Worm (Caenorhabditis elegans) whole organism, L4 larva: ENCODE results near the gene dhhc-13.
A peak's percentile ranks its signal among the peaks of the same experiment; 100 is the strongest.

Experiments used
- D1046.2 ChIP-seq: fragments of 200-800 bp; sonication (Bioruptor generic); IDR thresholded peaks from 2 replicates; pipeline ENCODE4 v1.3.6; 2022; ENCODE audit warnings: missing genetic modification characterization, missing compliant biosample characterization
- F10B5.3 ChIP-seq: sonication (generic microtip); optimal IDR thresholded peaks from 2 replicates; lab custom pipeline; 2016; ENCODE audit warnings: mild to moderate bottlenecking, missing genetic modification characterization, missing compliant biosample characterization
- F37D6.2 ChIP-seq: sonication (generic microtip); optimal IDR thresholded peaks from 2 replicates; lab custom pipeline; 2016; ENCODE audit warnings: mild to moderate bottlenecking, missing genetic modification characterization, missing compliant biosample characterization
- T26A8.4 ChIP-seq: fragments of 200-800 bp; sonication (Bioruptor generic); IDR thresholded peaks from 2 replicates; pipeline ENCODE4 v1.3.6; 2022; ENCODE audit warnings: missing genetic modification characterization, missing compliant biosample characterization
- aha-1 ChIP-seq: fragments of 150-350 bp; peaks from one replicate; lab custom pipeline; 2014; ENCODE audit warnings: missing biosample characterization, missing genetic modification characterization
- ama-1 ChIP-seq: fragments of 150-350 bp; optimal IDR thresholded peaks from 2 replicates; lab custom pipeline; 2014; ENCODE audit warnings: inconsistent platforms, mixed read lengths
- attf-4 ChIP-seq: sonication (generic microtip); optimal IDR thresholded peaks from 3 replicates; lab custom pipeline; 2017; ENCODE audit warnings: missing biosample characterization, missing genetic modification characterization
- ceh-20 ChIP-seq: fragments of 200-800 bp; sonication (Bioruptor generic); IDR thresholded peaks from 2 replicates; pipeline ENCODE4 v1.3.6; 2022; ENCODE audit warnings: missing genetic modification reagents, missing genetic modification characterization, missing compliant biosample characterization
- ceh-62 ChIP-seq: sonication (generic microtip); optimal IDR thresholded peaks from 2 replicates; lab custom pipeline; 2017; ENCODE audit warnings: missing biosample characterization, missing genetic modification characterization
- ces-1 ChIP-seq: fragments of 150-350 bp; sonication (generic microtip); optimal IDR thresholded peaks from 4 replicates; lab custom pipeline; 2014; ENCODE audit warnings: missing biosample characterization, missing genetic modification reagents, missing genetic modification characterization
- ctbp-1 ChIP-seq: fragments of 200-800 bp; sonication (Bioruptor generic); IDR thresholded peaks from 2 replicates; pipeline ENCODE4 v1.3.6; 2022; ENCODE audit warnings: missing genetic modification reagents, missing genetic modification characterization, missing compliant biosample characterization
- daf-16 ChIP-seq, 3 experiments: sonication (generic microtip); optimal IDR thresholded peaks; 2 replicates each; lab custom pipeline; 2016 to 2017; ENCODE audit warnings: missing genetic modification characterization in 3 of 3, missing genetic modification reagents in 3 of 3, mild to moderate bottlenecking in 2 of 3, missing compliant biosample characterization in 2 of 3, missing biosample characterization in 1 of 3, moderate library complexity in 1 of 3
- daf-19 ChIP-seq: fragments of 200-800 bp; sonication (Bioruptor generic); conservative IDR thresholded peaks from 2 replicates; pipeline ENCODE4 v1.3.6; 2022; ENCODE audit warnings: missing genetic modification characterization, missing compliant biosample characterization
- dmd-8 ChIP-seq: fragments of 200-800 bp; sonication (Bioruptor generic); IDR thresholded peaks from 2 replicates; pipeline ENCODE4 v1.3.6; 2022; ENCODE audit warnings: missing genetic modification characterization, missing compliant biosample characterization
- duxl-1 ChIP-seq: sonication (generic microtip); optimal IDR thresholded peaks from 2 replicates; lab custom pipeline; 2016; ENCODE audit warnings: mild to moderate bottlenecking, missing genetic modification characterization, moderate library complexity, missing compliant biosample characterization; ENCODE audit not compliant: poor library complexity
- dve-1 ChIP-seq: sonication (generic microtip); optimal IDR thresholded peaks from 2 replicates; lab custom pipeline; 2017; ENCODE audit warnings: antibody characterized with exemption, mild to moderate bottlenecking, missing genetic modification characterization, missing compliant biosample characterization; ENCODE audit not compliant: insufficient read depth
- egl-43 ChIP-seq: fragments of 200-800 bp; sonication (Bioruptor generic); IDR thresholded peaks from 2 replicates; pipeline ENCODE4 v1.3.6; 2022; ENCODE audit warnings: missing genetic modification reagents, missing genetic modification characterization, missing compliant biosample characterization
- fkh-10 ChIP-seq: fragments of 150-350 bp; optimal IDR thresholded peaks from 2 replicates; lab custom pipeline; 2014; ENCODE audit warnings: missing biosample characterization, missing genetic modification reagents, missing genetic modification characterization
- hlh-11 ChIP-seq: fragments of 200-800 bp; sonication (Bioruptor generic); optimal IDR thresholded peaks from 2 replicates; lab custom pipeline; 2018; ENCODE audit warnings: mild to moderate bottlenecking, missing genetic modification characterization, missing compliant biosample characterization
- hlh-30 ChIP-seq: sonication (generic microtip); optimal IDR thresholded peaks from 2 replicates; lab custom pipeline; 2017; ENCODE audit warnings: antibody characterized with exemption, mild to moderate bottlenecking, missing genetic modification characterization, missing compliant biosample characterization; ENCODE audit not compliant: insufficient read depth
- hmg-1.1 ChIP-seq: fragments of 200-800 bp; sonication (Bioruptor generic); IDR thresholded peaks from 2 replicates; pipeline ENCODE4 v1.3.6; 2022; ENCODE audit warnings: missing genetic modification reagents, missing genetic modification characterization, missing compliant biosample characterization
- lin-13 ChIP-seq: fragments of 150-350 bp; optimal IDR thresholded peaks from 2 replicates; lab custom pipeline; 2014; ENCODE audit warnings: missing biosample characterization, missing genetic modification reagents, missing genetic modification characterization
- lsy-2 ChIP-seq, 2 experiments: fragments of 150-350 bp in 1 of 2; sonication (generic microtip) in 1 of 2; optimal IDR thresholded peaks; 2 replicates each; lab custom pipeline; 2014 to 2017; ENCODE audit warnings: missing biosample characterization in 2 of 2, missing genetic modification characterization in 2 of 2
- madf-5 ChIP-seq, 2 experiments: fragments of 200-800 bp; sonication (Bioruptor generic); IDR thresholded peaks; 2 replicates each; pipeline ENCODE4 v1.3.6; 2022; ENCODE audit warnings: missing compliant biosample characterization in 2 of 2, missing genetic modification characterization in 2 of 2
- mdl-1 ChIP-seq, 2 experiments: fragments of 150-350 bp in 1 of 2; sonication (generic microtip) in 1 of 2; optimal IDR thresholded peaks; 2 replicates each; lab custom pipeline; 2014 to 2017; ENCODE audit warnings: missing biosample characterization in 2 of 2, missing genetic modification characterization in 2 of 2
- mep-1 ChIP-seq: fragments of 150-350 bp; sonication (generic microtip); optimal IDR thresholded peaks from 3 replicates; lab custom pipeline; 2014; ENCODE audit warnings: missing biosample characterization, missing genetic modification characterization
- mxl-3 ChIP-seq: fragments of 200-800 bp; sonication (Bioruptor generic); optimal IDR thresholded peaks from 2 replicates; lab custom pipeline; 2018; ENCODE audit warnings: mild to moderate bottlenecking, missing genetic modification characterization, missing compliant biosample characterization
- nhr-111 ChIP-seq: fragments of 200-800 bp; sonication (Bioruptor generic); optimal IDR thresholded peaks from 2 replicates; lab custom pipeline; 2018; ENCODE audit warnings: mild to moderate bottlenecking, missing genetic modification characterization, missing compliant biosample characterization
- nhr-25 ChIP-seq: sonication (generic microtip); optimal IDR thresholded peaks from 2 replicates; lab custom pipeline; 2017; ENCODE audit warnings: missing genetic modification characterization, mild to moderate bottlenecking, missing compliant biosample characterization, antibody characterized with exemption, moderate library complexity, borderline replicate concordance; ENCODE audit not compliant: insufficient read depth
- nhr-28 ChIP-seq: fragments of 150-350 bp; optimal IDR thresholded peaks from 2 replicates; lab custom pipeline; 2014; ENCODE audit warnings: missing biosample characterization, missing genetic modification characterization
- nhr-41 ChIP-seq: fragments of 200-800 bp; sonication (Bioruptor generic); IDR thresholded peaks from 2 replicates; pipeline ENCODE4 v1.3.6; 2022; ENCODE audit warnings: missing genetic modification reagents, missing genetic modification characterization, missing compliant biosample characterization
- nhr-42 ChIP-seq: fragments of 200-800 bp; sonication (Bioruptor generic); IDR thresholded peaks from 2 replicates; pipeline ENCODE4 v1.3.6; 2022; ENCODE audit warnings: missing genetic modification characterization, missing compliant biosample characterization
- nhr-6 ChIP-seq: fragments of 150-350 bp; optimal IDR thresholded peaks from 2 replicates; lab custom pipeline; 2014; ENCODE audit warnings: missing biosample characterization, missing genetic modification characterization
- rbr-2 ChIP-seq: sonication (generic microtip); optimal IDR thresholded peaks from 2 replicates; lab custom pipeline; 2016; ENCODE audit warnings: missing genotype, missing genetic modification characterization, missing compliant biosample characterization
- set-16 ChIP-seq: fragments of 200-800 bp; sonication (Bioruptor generic); IDR thresholded peaks from 2 replicates; pipeline ENCODE4 v1.3.6; 2022; ENCODE audit warnings: missing genetic modification reagents, missing genetic modification characterization, missing compliant biosample characterization
- spr-1 ChIP-seq: sonication (generic microtip); optimal IDR thresholded peaks from 2 replicates; lab custom pipeline; 2016; ENCODE audit warnings: mild to moderate bottlenecking, missing genetic modification characterization, missing compliant biosample characterization
- unc-62 ChIP-seq, 3 experiments: fragments of 150-350 bp in 1 of 3; sonication (generic microtip); optimal IDR thresholded peaks in 2 of 3; peaks in 1 of 3; 1 replicate in 1 of 3; 2 replicates in 2 of 3; lab custom pipeline; 2014 to 2017; ENCODE audit warnings: missing biosample characterization in 3 of 3, missing genetic modification characterization in 3 of 3, missing genetic modification reagents in 3 of 3, missing genotype in 1 of 3
- zip-11 ChIP-seq: fragments of 200-800 bp; sonication (Bioruptor generic); IDR thresholded peaks from 2 replicates; pipeline ENCODE4 v1.3.6; 2022; ENCODE audit warnings: missing genetic modification characterization, missing compliant biosample characterization
- zip-2 ChIP-seq: fragments of 150-350 bp; optimal IDR thresholded peaks from 2 replicates; lab custom pipeline; 2014; ENCODE audit warnings: missing biosample characterization, missing genetic modification characterization

Gene dhhc-13

DNA sequence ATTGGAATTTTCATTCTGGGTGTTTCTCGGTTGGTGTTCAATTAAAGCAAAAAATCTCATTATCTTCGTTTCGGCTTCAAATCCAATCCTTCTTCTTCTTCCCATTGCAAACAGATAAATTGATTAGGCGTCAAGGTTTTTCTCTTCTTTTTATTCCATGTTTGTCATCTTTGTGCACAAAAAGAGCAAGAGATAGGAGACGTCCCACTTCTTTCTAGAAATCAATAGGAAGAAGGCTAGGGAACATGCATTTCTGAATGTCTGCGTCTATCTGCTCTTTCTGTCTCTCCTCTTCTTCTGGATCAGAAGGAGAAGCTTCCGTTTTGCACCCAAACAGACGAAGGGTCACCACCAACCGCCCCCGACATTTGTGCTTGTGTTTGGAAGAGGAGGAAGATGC lies 35.8 kb downstream of the dhhc-13 start:
- 0 out of 2 replicates have a peak, but pooled peaks have one; percentile 46 for TF ChIP-seq ctbp-1 (GFP tag; lab: Robert Waterston, UW)
- TF ChIP-seq hmg-1.1 (GFP tag; lab: Robert Waterston, UW): peak; percentile 54; the same call in 1 of the 2 replicates
- TF ChIP-seq mxl-3: no peak
- TF ChIP-seq daf-19 (GFP tag; lab: Robert Waterston, UW): no peak
- peak; percentile 39 for TF ChIP-seq fkh-10 (GFP tag; lab: Kevin White, UChicago)
- peak; percentile 47 for TF ChIP-seq rbr-2 (tag; lab: Kevin White, UChicago)
- TF ChIP-seq ces-1 (GFP tag; lab: Kevin White, UChicago): peak; percentile 82
- TF ChIP-seq hlh-11 (tag; lab: Kevin White, UChicago): no peak
- TF ChIP-seq F37D6.2 (tag; lab: Kevin White, UChicago): peak; percentile 46
- TF ChIP-seq lsy-2 (tag; optimal IDR thresholded peaks at IDR 0.05; lab: Kevin White, UChicago): peak; percentile 15 to 69
- no peak for TF ChIP-seq zip-2 (tag; lab: Kevin White, UChicago)
- no peak for TF ChIP-seq F10B5.3 (tag; lab: Kevin White, UChicago)
- no peak for TF ChIP-seq nhr-41 (GFP tag; lab: Robert Waterston, UW)
- no peak for TF ChIP-seq ama-1 (lab: Kevin White, UChicago)
- TF ChIP-seq unc-62 (GFP tag; optimal IDR thresholded peaks at IDR 0.05 in 1 of 2; lab: Kevin White, UChicago): peak in 1 of 2 experiments; percentile 68
- no peak for TF ChIP-seq unc-62 (tag; optimal IDR thresholded peaks at IDR 0.05; lab: Kevin White, UChicago)
- peak; percentile 56 for TF ChIP-seq mep-1 (tag; lab: Kevin White, UChicago)
- TF ChIP-seq nhr-6 (tag; lab: Kevin White, UChicago): no peak
- no peak for TF ChIP-seq nhr-42
- peak; percentile 27 for TF ChIP-seq hlh-30 (tag; lab: Kevin White, UChicago)
- no peak for TF ChIP-seq madf-5 (GFP tag; IDR thresholded peaks at IDR 0.05; lab: Robert Waterston, UW)
- peak in 1 of 2 experiments; percentile 7 for TF ChIP-seq mdl-1 (tag; optimal IDR thresholded peaks at IDR 0.05; lab: Kevin White, UChicago)

ce11 chrIV:5954743-5955142 lies 37.6 kb downstream of the dhhc-13 start:
- TF ChIP-seq unc-62 (GFP tag; optimal IDR thresholded peaks at IDR 0.05 in 1 of 2; lab: Kevin White, UChicago) (peak in 1 of 2 experiments; percentile 46), unc-62 (tag; optimal IDR thresholded peaks at IDR 0.05; lab: Kevin White, UChicago) (no peak), ceh-20 (GFP tag; lab: Robert Waterston, UW) (no peak), D1046.2 (GFP tag; lab: Robert Waterston, UW) (no peak), attf-4 (no peak), T26A8.4 (GFP tag; lab: Robert Waterston, UW) (no peak), nhr-28 (tag; lab: Kevin White, UChicago) (no peak)

ce11 chrIV:5959951-5960350 lies 42.8 kb downstream of the dhhc-13 start:
- peak; percentile 60; the same call in 1 of the 2 replicates for TF ChIP-seq hmg-1.1 (GFP tag; lab: Robert Waterston, UW)
- TF ChIP-seq mep-1 (tag; lab: Kevin White, UChicago): peak; percentile 3
- peak; percentile 38 for TF ChIP-seq rbr-2 (tag; lab: Kevin White, UChicago)
- TF ChIP-seq spr-1 (tag; lab: Kevin White, UChicago): no peak
- no peak for TF ChIP-seq daf-16 (GFP tag; optimal IDR thresholded peaks at IDR 0.05; lab: Kevin White, UChicago)
- no peak for TF ChIP-seq daf-16 (tag; optimal IDR thresholded peaks at IDR 0.05; lab: Kevin White, UChicago)
- no peak for TF ChIP-seq nhr-25 (tag; lab: Kevin White, UChicago)
- TF ChIP-seq F37D6.2 (tag; lab: Kevin White, UChicago): peak; percentile 17
- no peak for TF ChIP-seq ceh-62 (tag; lab: Kevin White, UChicago)
- TF ChIP-seq egl-43 (GFP tag; lab: Robert Waterston, UW): no peak
- TF ChIP-seq zip-11 (GFP tag; lab: Robert Waterston, UW): no peak
- peak; percentile 21; the same call in 1 of the 2 replicates for TF ChIP-seq set-16 (GFP tag; lab: Robert Waterston, UW)
- no peak for TF ChIP-seq nhr-111 (GFP tag; lab: Kevin White, UChicago)
- TF ChIP-seq dve-1 (tag; lab: Kevin White, UChicago): no peak
- peak; percentile 98 for TF ChIP-seq aha-1 (tag; lab: Kevin White, UChicago)
- no peak for TF ChIP-seq duxl-1 (tag; lab: Kevin White, UChicago)
- TF ChIP-seq unc-62 (GFP tag; optimal IDR thresholded peaks at IDR 0.05 in 1 of 2; lab: Kevin White, UChicago): peak in 1 of 2 experiments; percentile 90
- no peak for TF ChIP-seq unc-62 (tag; optimal IDR thresholded peaks at IDR 0.05; lab: Kevin White, UChicago)
- peak in 1 of 2 experiments; percentile 30 for TF ChIP-seq lsy-2 (tag; optimal IDR thresholded peaks at IDR 0.05; lab: Kevin White, UChicago)
- TF ChIP-seq dmd-8: 0 out of 2 replicates have a peak, but pooled peaks have one; percentile 28
- no peak for TF ChIP-seq lin-13 (GFP tag; lab: Kevin White, UChicago)
- TF ChIP-seq, all 104 proteins: peak for 9
